Worm (Caenorhabditis elegans) whole organism, L1 larva: ENCODE measurements around the gene clec-63.

ENCODE experiments used
- C16A3.4 ChIP-seq: fragments of 150-350 bp; optimal IDR thresholded peaks from 2 replicates; lab custom pipeline; 2014; ENCODE audit warnings: missing biosample characterization, missing genetic modification characterization
- C34B4.2 ChIP-seq: sonication (generic microtip); optimal IDR thresholded peaks from 2 replicates; lab custom pipeline; 2017; ENCODE audit warnings: mild to moderate bottlenecking, missing genetic modification characterization, missing compliant biosample characterization
- Y116A8C.19 ChIP-seq: sonication (generic microtip); optimal IDR thresholded peaks from 2 replicates; lab custom pipeline; 2016; ENCODE audit warnings: missing compliant biosample characterization, missing genetic modification characterization, borderline replicate concordance
- aha-1 ChIP-seq: fragments of 150-350 bp; optimal IDR thresholded peaks from 2 replicates; lab custom pipeline; 2014; ENCODE audit warnings: missing biosample characterization, missing genetic modification characterization
- aly-2 ChIP-seq: fragments of 150-350 bp; optimal IDR thresholded peaks from 2 replicates; lab custom pipeline; 2014; ENCODE audit warnings: missing biosample characterization, missing genetic modification characterization
- ama-1 ChIP-seq: fragments of 150-350 bp; optimal IDR thresholded peaks from 2 replicates; lab custom pipeline; 2014
- ceh-8 ChIP-seq: fragments of 200-800 bp; sonication (Bioruptor generic); optimal IDR thresholded peaks from 2 replicates; lab custom pipeline; 2018; ENCODE audit warnings: mild to moderate bottlenecking, missing genetic modification characterization, moderate library complexity, missing compliant biosample characterization
- ceh-82 ChIP-seq, 3 experiments: fragments of 150-350 bp in 1 of 3; sonication (generic microtip) in 2 of 3; optimal IDR thresholded peaks; 2 replicates each; lab custom pipeline; 2014 to 2017; ENCODE audit warnings: missing biosample characterization in 3 of 3, missing genetic modification characterization in 3 of 3
- ceh-90 ChIP-seq: sonication (generic microtip); optimal IDR thresholded peaks from 2 replicates; lab custom pipeline; 2016; ENCODE audit warnings: missing genetic modification characterization, missing compliant biosample characterization
- ces-1 ChIP-seq: fragments of 150-350 bp; optimal IDR thresholded peaks from 2 replicates; lab custom pipeline; 2014; ENCODE audit warnings: missing biosample characterization, missing genetic modification reagents, missing genetic modification characterization
- dsc-1 ChIP-seq: sonication (generic microtip); optimal IDR thresholded peaks from 2 replicates; lab custom pipeline; 2016; ENCODE audit warnings: mild to moderate bottlenecking, missing genetic modification characterization, missing compliant biosample characterization
- egl-27 ChIP-seq, 2 experiments: fragments of 150-350 bp in 1 of 2; sonication (generic microtip); optimal IDR thresholded peaks; 3 replicates each; lab custom pipeline; 2017 to 2018; ENCODE audit warnings: missing biosample characterization in 2 of 2, missing genetic modification characterization in 2 of 2, missing genetic modification reagents in 2 of 2
- elt-2 ChIP-seq: sonication (generic microtip); optimal IDR thresholded peaks from 2 replicates; lab custom pipeline; 2016; ENCODE audit warnings: missing genetic modification characterization, mild to moderate bottlenecking, inconsistent platforms, missing compliant biosample characterization, missing genetic modification reagents
- elt-3 ChIP-seq, 6 experiments: fragments of 150-350 bp in 1 of 6; sonication (generic microtip); optimal IDR thresholded peaks; 2 replicates each; lab custom pipeline; 2017 to 2018; ENCODE audit warnings: missing biosample characterization in 6 of 6, missing genetic modification characterization in 6 of 6, inconsistent platforms in 1 of 6
- fkh-8 ChIP-seq: sonication (generic microtip); optimal IDR thresholded peaks from 2 replicates; lab custom pipeline; 2016; ENCODE audit warnings: mild to moderate bottlenecking, missing genetic modification characterization, missing compliant biosample characterization
- fos-1 ChIP-seq: fragments of 150-350 bp; optimal IDR thresholded peaks from 2 replicates; lab custom pipeline; 2014; ENCODE audit warnings: missing biosample characterization, missing genetic modification characterization
- hlh-4 ChIP-seq: sonication (generic microtip); optimal IDR thresholded peaks from 2 replicates; lab custom pipeline; 2016; ENCODE audit warnings: mild to moderate bottlenecking, missing genetic modification characterization, missing compliant biosample characterization
- hpl-2 ChIP-seq: fragments of 150-350 bp; optimal IDR thresholded peaks from 2 replicates; lab custom pipeline; 2014; ENCODE audit warnings: missing biosample characterization, missing genetic modification reagents, missing genetic modification characterization
- lin-13 ChIP-seq: fragments of 150-350 bp; optimal IDR thresholded peaks from 2 replicates; lab custom pipeline; 2014; ENCODE audit warnings: missing biosample characterization, missing genetic modification reagents, missing genetic modification characterization
- lin-14 ChIP-seq: fragments of 200-800 bp; sonication (Bioruptor generic); optimal IDR thresholded peaks from 2 replicates; lab custom pipeline; 2018; ENCODE audit warnings: mild to moderate bottlenecking, missing genetic modification characterization, moderate library complexity, missing compliant biosample characterization
- lin-15B ChIP-seq: fragments of 150-350 bp; sonication (generic microtip); optimal IDR thresholded peaks from 3 replicates; lab custom pipeline; 2014; ENCODE audit warnings: missing biosample characterization, missing genetic modification characterization
- lin-39 ChIP-seq: fragments of 150-350 bp; optimal IDR thresholded peaks from 2 replicates; lab custom pipeline; 2014; ENCODE audit warnings: missing biosample characterization, missing genetic modification reagents, missing genetic modification characterization
- mab-9 ChIP-seq: fragments of 200-800 bp; sonication (Bioruptor generic); IDR thresholded peaks from 2 replicates; pipeline ENCODE4 v1.3.6; 2022; ENCODE audit warnings: missing genetic modification reagents, missing genetic modification characterization, missing compliant biosample characterization
- mdl-1 ChIP-seq, 2 experiments: fragments of 150-350 bp; optimal IDR thresholded peaks; 2 replicates each; lab custom pipeline; 2014 to 2017; ENCODE audit warnings: missing biosample characterization in 2 of 2, missing genetic modification characterization in 2 of 2, inconsistent platforms in 1 of 2
- mef-2 ChIP-seq: fragments of 150-350 bp; optimal IDR thresholded peaks from 2 replicates; lab custom pipeline; 2014; ENCODE audit warnings: missing biosample characterization, missing genetic modification characterization
- mep-1 ChIP-seq: fragments of 150-350 bp; optimal IDR thresholded peaks from 2 replicates; lab custom pipeline; 2014; ENCODE audit warnings: missing biosample characterization, missing genetic modification characterization
- nhr-11 ChIP-seq: fragments of 150-350 bp; optimal IDR thresholded peaks from 2 replicates; lab custom pipeline; 2014; ENCODE audit warnings: missing biosample characterization, missing genetic modification characterization
- nhr-19 ChIP-seq: fragments of 200-800 bp; sonication (Bioruptor generic); conservative IDR thresholded peaks from 2 replicates; pipeline ENCODE4 v1.3.6; 2022; ENCODE audit warnings: missing genetic modification characterization, missing compliant biosample characterization
- nhr-20 ChIP-seq: sonication (generic microtip); optimal IDR thresholded peaks from 2 replicates; lab custom pipeline; 2016; ENCODE audit warnings: mild to moderate bottlenecking, missing genetic modification characterization, missing compliant biosample characterization
- nhr-28 ChIP-seq: fragments of 150-350 bp; optimal IDR thresholded peaks from 2 replicates; lab custom pipeline; 2014; ENCODE audit warnings: missing biosample characterization, missing genetic modification characterization
- nhr-47 ChIP-seq: sonication (generic microtip); optimal IDR thresholded peaks from 2 replicates; lab custom pipeline; 2016; ENCODE audit warnings: mild to moderate bottlenecking, missing genetic modification characterization, moderate library complexity, missing compliant biosample characterization
- nhr-71 ChIP-seq: sonication (generic microtip); optimal IDR thresholded peaks from 2 replicates; lab custom pipeline; 2016; ENCODE audit warnings: mild to moderate bottlenecking, missing genetic modification characterization, moderate library complexity, missing compliant biosample characterization
- nhr-77 ChIP-seq: fragments of 150-350 bp; optimal IDR thresholded peaks from 2 replicates; lab custom pipeline; 2014; ENCODE audit warnings: missing biosample characterization, missing genetic modification characterization
- nhr-84 ChIP-seq: sonication (generic microtip); optimal IDR thresholded peaks from 2 replicates; lab custom pipeline; 2017; ENCODE audit warnings: missing biosample characterization, missing genetic modification characterization
- nhr-85 ChIP-seq: sonication (generic microtip); peaks from one replicate; lab custom pipeline; 2016; ENCODE audit warnings: missing genetic modification characterization, inconsistent platforms, missing compliant biosample characterization
- nhr-90 ChIP-seq: sonication (generic microtip); optimal IDR thresholded peaks from 2 replicates; lab custom pipeline; 2016; ENCODE audit warnings: mild to moderate bottlenecking, missing genetic modification characterization, missing compliant biosample characterization; ENCODE audit not compliant: poor library complexity
- pag-3 ChIP-seq: sonication (generic microtip); optimal IDR thresholded peaks from 2 replicates; lab custom pipeline; 2017; ENCODE audit warnings: missing genetic modification characterization, mild to moderate bottlenecking, missing compliant biosample characterization, antibody characterized with exemption, borderline replicate concordance; ENCODE audit not compliant: insufficient read depth
- pax-3 ChIP-seq: fragments of 200-800 bp; sonication (Bioruptor generic); optimal IDR thresholded peaks from 2 replicates; lab custom pipeline; 2018; ENCODE audit warnings: mild to moderate bottlenecking, missing genetic modification characterization, moderate library complexity, missing compliant biosample characterization
- snpc-4 ChIP-seq: fragments of 150-350 bp; optimal IDR thresholded peaks from 2 replicates; lab custom pipeline; 2014; ENCODE audit warnings: missing biosample characterization, missing genetic modification characterization
- sptf-1 ChIP-seq: fragments of 150-350 bp; optimal IDR thresholded peaks from 2 replicates; lab custom pipeline; 2014; ENCODE audit warnings: missing biosample characterization, missing genetic modification characterization
- swsn-7 ChIP-seq: sonication (generic microtip); optimal IDR thresholded peaks from 2 replicates; lab custom pipeline; 2016; ENCODE audit warnings: missing genetic modification characterization, missing compliant biosample characterization
- unc-30 ChIP-seq: sonication (generic microtip); optimal IDR thresholded peaks from 2 replicates; lab custom pipeline; 2017; ENCODE audit warnings: missing biosample characterization, missing genetic modification characterization
- unc-98 ChIP-seq: fragments of 200-800 bp; sonication (Bioruptor generic); IDR thresholded peaks from 2 replicates; pipeline ENCODE4 v1.3.6; 2022; ENCODE audit warnings: missing genetic modification characterization, missing compliant biosample characterization
- xbp-1 ChIP-seq: sonication (generic microtip); optimal IDR thresholded peaks from 2 replicates; lab custom pipeline; 2016; ENCODE audit warnings: missing genetic modification characterization, missing compliant biosample characterization
- zip-4 ChIP-seq: fragments of 200-800 bp; sonication (Bioruptor generic); optimal IDR thresholded peaks from 2 replicates; lab custom pipeline; 2018; ENCODE audit warnings: mild to moderate bottlenecking, missing genetic modification characterization, moderate library complexity, missing compliant biosample characterization
- ztf-11 ChIP-seq, 2 experiments: sonication (generic microtip); optimal IDR thresholded peaks; 2 replicates each; lab custom pipeline; 2016 to 2017; ENCODE audit warnings: missing genetic modification characterization in 2 of 2, missing biosample characterization in 1 of 2, missing compliant biosample characterization in 1 of 2
- ztf-4 ChIP-seq: fragments of 150-350 bp; optimal IDR thresholded peaks from 2 replicates; lab custom pipeline; 2014; ENCODE audit warnings: missing biosample characterization, missing genetic modification characterization

clec-63 gene

ce11 chrII:12921478-12921877 is 26.0 kb downstream of the clec-63 start:
- TF ChIP-seq aha-1 (tag; lab: Kevin White, UChicago) (no peak), egl-27 (tag; optimal IDR thresholded peaks at IDR 0.05; lab: Kevin White, UChicago) (no peak), Y116A8C.19 (no peak), nhr-47 (tag; lab: Kevin White, UChicago) (no peak), lin-39 (tag; lab: Kevin White, UChicago) (no peak), nhr-85 (tag; lab: Kevin White, UChicago) (no peak), nhr-77 (tag; lab: Kevin White, UChicago) (no peak), ceh-82 (tag; optimal IDR thresholded peaks at IDR 0.05; lab: Kevin White, UChicago) (no peak), lin-14 (no peak)

ce11 chrII:12923225-12923624 is 27.8 kb downstream of the clec-63 start:
- no peak for TF ChIP-seq lin-13 (GFP tag; lab: Kevin White, UChicago)
- no peak for TF ChIP-seq Y116A8C.19
- no peak for TF ChIP-seq ztf-4 (tag; lab: Kevin White, UChicago)
- TF ChIP-seq mep-1 (tag; lab: Kevin White, UChicago), result no peak
- TF ChIP-seq xbp-1 (tag; lab: Kevin White, UChicago), result no peak
- no peak for TF ChIP-seq elt-3 (tag; optimal IDR thresholded peaks at IDR 0.05; lab: Kevin White, UChicago)
- no peak for TF ChIP-seq mab-9 (GFP tag; lab: Robert Waterston, UW)
- no peak for TF ChIP-seq zip-4 (GFP tag; lab: Kevin White, UChicago)
- TF ChIP-seq pag-3 (tag; lab: Kevin White, UChicago), result no peak
- TF ChIP-seq nhr-47 (tag; lab: Kevin White, UChicago), result no peak
- no peak for TF ChIP-seq nhr-19
- TF ChIP-seq ceh-8 (GFP tag; lab: Kevin White, UChicago), result no peak
- no peak for TF ChIP-seq lin-14
- no peak for TF ChIP-seq aly-2
- TF ChIP-seq aha-1 (tag; lab: Kevin White, UChicago), result no peak
- TF ChIP-seq hpl-2 (GFP tag; lab: Kevin White, UChicago), result no peak

ce11 chrII:12925551-12925950 is 30.1 kb downstream of the clec-63 start, which contains the start of gene F58G1.8:
Gene F58G1.8, minus strand, starts transcription at chrII:12925651.
- TF ChIP-seq mab-9 (GFP tag; lab: Robert Waterston, UW) (no peak), sptf-1 (no peak), dsc-1 (tag; lab: Kevin White, UChicago) (no peak), mdl-1 (tag; optimal IDR thresholded peaks at IDR 0.05; lab: Kevin White, UChicago) (no peak), unc-98 (GFP tag; lab: Robert Waterston, UW) (no peak), nhr-90 (no peak), snpc-4 (tag; lab: Kevin White, UChicago) (no peak), mep-1 (tag; lab: Kevin White, UChicago) (no peak), swsn-7 (tag; lab: Kevin White, UChicago) (no peak), elt-2 (no peak), pax-3 (tag; lab: Kevin White, UChicago) (no peak), nhr-84 (tag; lab: Kevin White, UChicago) (no peak), lin-39 (tag; lab: Kevin White, UChicago) (no peak), C16A3.4 (tag; lab: Kevin White, UChicago) (no peak), ceh-90 (tag; lab: Kevin White, UChicago) (no peak), nhr-20 (tag; lab: Kevin White, UChicago) (no peak), C34B4.2 (tag; lab: Kevin White, UChicago) (no peak)

- TF ChIP-seq ces-1 (GFP tag; lab: Kevin White, UChicago) (no peak), nhr-71 (tag; lab: Kevin White, UChicago) (no peak), hlh-4 (tag; lab: Kevin White, UChicago) (no peak), lin-39 (tag; lab: Kevin White, UChicago) (no peak), mef-2 (tag; lab: Kevin White, UChicago) (no peak), ztf-11 (tag; optimal IDR thresholded peaks at IDR 0.05; lab: Kevin White, UChicago) (no peak), nhr-28 (tag; lab: Kevin White, UChicago) (no peak), ama-1 (lab: Kevin White, UChicago) (no peak), fos-1 (no peak), nhr-47 (tag; lab: Kevin White, UChicago) (no peak), unc-30 (no peak), nhr-11 (tag; lab: Kevin White, UChicago) (no peak), lin-15B (tag; lab: Kevin White, UChicago) (no peak), fkh-8 (no peak)
Observed at ce11 chrII:12928241-12928640, 32.8 kb downstream of the clec-63 start, which contains the start of gene F58G1.3. Gene F58G1.3, minus strand, starts transcription at chrII:12928341.
